Fruit fly (Drosophila melanogaster) whole organism, embryonic: ENCODE results near the gene CG5214.

Experiments used
- Atf-2 ChIP-seq: fragments of 200-800 bp; sonication (Bioruptor generic); optimal IDR thresholded peaks from 2 replicates; lab custom pipeline; 2016; ENCODE audit warnings: missing biosample characterization, missing genetic modification characterization
- B-H1 ChIP-seq: fragments of 200-800 bp; sonication (Bioruptor generic); IDR thresholded peaks from 3 replicates; pipeline ENCODE4 v1.3.6; 2022; ENCODE audit warnings: missing biosample characterization, missing genetic modification characterization
- CG10462 ChIP-seq: fragments of 200-800 bp; sonication (Bioruptor generic); optimal IDR thresholded peaks from 2 replicates; lab custom pipeline; 2016; ENCODE audit warnings: missing biosample characterization, missing genetic modification characterization
- CG11723 ChIP-seq: fragments of 200-800 bp; sonication (Bioruptor generic); optimal IDR thresholded peaks from 2 replicates; lab custom pipeline; 2017; ENCODE audit warnings: missing biosample characterization, mild to moderate bottlenecking, missing genetic modification characterization
- CG14860 ChIP-seq: fragments of 200-800 bp; sonication (Bioruptor generic); IDR thresholded peaks from 3 replicates; pipeline ENCODE4 v1.3.6; 2022; ENCODE audit warnings: missing biosample characterization, missing genetic modification characterization; ENCODE audit not compliant: partially characterized antibody
- CG14965 ChIP-seq: fragments of 200-800 bp; sonication (Bioruptor generic); optimal IDR thresholded peaks from 2 replicates; lab custom pipeline; 2016; ENCODE audit warnings: missing biosample characterization, missing genetic modification characterization, borderline replicate concordance
- CG17186 ChIP-seq: fragments of 200-800 bp; sonication (Bioruptor generic); optimal IDR thresholded peaks from 3 replicates; lab custom pipeline; 2017; ENCODE audit warnings: missing biosample characterization, missing genetic modification reagents, missing genetic modification characterization
- CG2678 ChIP-seq: fragments of 200-800 bp; sonication (Bioruptor generic); optimal IDR thresholded peaks from 3 replicates; lab custom pipeline; 2019; ENCODE audit warnings: missing biosample characterization, mild to moderate bottlenecking, missing genetic modification characterization, moderate library complexity
- CG3065 ChIP-seq: fragments of 200-800 bp; sonication (Bioruptor generic); optimal IDR thresholded peaks from 2 replicates; lab custom pipeline; 2016; ENCODE audit warnings: missing biosample characterization, missing genetic modification characterization
- CG31365 ChIP-seq: fragments of 200-800 bp; sonication (Bioruptor generic); optimal IDR thresholded peaks from 2 replicates; lab custom pipeline; 2018; ENCODE audit warnings: missing biosample characterization, mild to moderate bottlenecking, missing genetic modification characterization
- CG33557 ChIP-seq: fragments of 200-800 bp; sonication (Bioruptor generic); optimal IDR thresholded peaks from 2 replicates; lab custom pipeline; 2019; ENCODE audit warnings: missing biosample characterization, mild to moderate bottlenecking, missing genetic modification characterization, moderate library complexity
- CG34224 ChIP-seq: fragments of 200-800 bp; sonication (Bioruptor generic); IDR thresholded peaks from 3 replicates; pipeline ENCODE4 v1.3.6; 2022; ENCODE audit warnings: missing biosample characterization, missing genetic modification characterization; ENCODE audit not compliant: partially characterized antibody
- CG6175 ChIP-seq: fragments of 200-800 bp; sonication (Bioruptor generic); IDR thresholded peaks from 3 replicates; pipeline ENCODE4 v1.3.6; 2022; ENCODE audit warnings: missing biosample characterization, missing genetic modification characterization
- CG6765 ChIP-seq: fragments of 200-800 bp; sonication (Bioruptor generic); optimal IDR thresholded peaks from 3 replicates; lab custom pipeline; 2017; ENCODE audit warnings: missing biosample characterization, mild to moderate bottlenecking, missing genetic modification characterization
- CG7357 ChIP-seq: fragments of 200-800 bp; sonication (Bioruptor generic); IDR thresholded peaks from 3 replicates; pipeline ENCODE4 v1.3.6; 2022; ENCODE audit warnings: missing biosample characterization, missing genetic modification characterization
- CG9817 ChIP-seq: fragments of 200-800 bp; sonication (Bioruptor generic); optimal IDR thresholded peaks from 2 replicates; lab custom pipeline; 2018; ENCODE audit warnings: missing biosample characterization, mild to moderate bottlenecking, missing genetic modification characterization, moderate library complexity
- D ChIP-seq, 2 experiments: fragments of 200-800 bp in 1 of 2; fragments of >200 bp in 1 of 2; sonication (Bioruptor generic) in 1 of 2; optimal IDR thresholded peaks; 2 replicates in 1 of 2; 3 replicates in 1 of 2; lab custom pipeline; 2017; ENCODE audit warnings: mild to moderate bottlenecking in 1 of 2, missing biosample characterization in 1 of 2, missing genetic modification characterization in 1 of 2, missing genetic modification reagents in 1 of 2
- D19A ChIP-seq: fragments of 200-800 bp; optimal IDR thresholded peaks from 3 replicates; lab custom pipeline; 2019; ENCODE audit warnings: missing biosample characterization, mild to moderate bottlenecking, missing genetic modification characterization, moderate library complexity
- Ets65A ChIP-seq: fragments of 200-800 bp; sonication (Bioruptor generic); peaks from one replicate; lab custom pipeline; 2016; ENCODE audit warnings: missing biosample characterization, missing genetic modification characterization
- HHEX ChIP-seq: fragments of 200-800 bp; sonication (Bioruptor generic); optimal IDR thresholded peaks from 3 replicates; lab custom pipeline; 2017; ENCODE audit warnings: missing biosample characterization, mild to moderate bottlenecking, missing genetic modification characterization, missing genetic modification reagents
- Hr39 ChIP-seq: fragments of >200 bp; optimal IDR thresholded peaks from 2 replicates; lab custom pipeline; 2017
- Neu2 ChIP-seq: fragments of 200-800 bp; sonication (Bioruptor generic); optimal IDR thresholded peaks from 3 replicates; lab custom pipeline; 2016; ENCODE audit warnings: missing biosample characterization, missing genetic modification characterization, borderline replicate concordance
- Ptx1 ChIP-seq: fragments of 200-800 bp; sonication (Bioruptor generic); IDR thresholded peaks from 2 replicates; pipeline ENCODE4 v1.3.6; 2022; ENCODE audit warnings: missing biosample characterization, missing genetic modification characterization
- amos ChIP-seq: fragments of 200-800 bp; sonication (Bioruptor generic); IDR thresholded peaks from 2 replicates; pipeline ENCODE4 v1.3.6; 2022; ENCODE audit warnings: missing biosample characterization, missing genetic modification characterization; ENCODE audit not compliant: partially characterized antibody
- corto ChIP-seq: fragments of 200-800 bp; sonication (Bioruptor generic); optimal IDR thresholded peaks from 2 replicates; lab custom pipeline; 2016; ENCODE audit warnings: missing biosample characterization, mild to moderate bottlenecking, missing genetic modification characterization, moderate library complexity
- crp ChIP-seq, 2 experiments: fragments of 200-800 bp; sonication (Bioruptor generic); optimal IDR thresholded peaks; 2 replicates in 1 of 2; 3 replicates in 1 of 2; lab custom pipeline; 2017; ENCODE audit warnings: missing biosample characterization in 2 of 2, missing genetic modification characterization in 2 of 2, mild to moderate bottlenecking in 1 of 2, moderate library complexity in 1 of 2
- esg ChIP-seq: fragments of 200-800 bp; sonication (Bioruptor generic); conservative IDR thresholded peaks from 2 replicates; pipeline ENCODE4 v1.3.6; 2022; ENCODE audit warnings: missing biosample characterization, missing genetic modification characterization
- eyg ChIP-seq: fragments of 200-800 bp; sonication (Bioruptor generic); optimal IDR thresholded peaks from 3 replicates; lab custom pipeline; 2016; ENCODE audit warnings: missing biosample characterization, missing genetic modification characterization
- fd102C ChIP-seq: fragments of 200-800 bp; sonication (Bioruptor generic); optimal IDR thresholded peaks from 2 replicates; lab custom pipeline; 2018; ENCODE audit warnings: missing biosample characterization, mild to moderate bottlenecking, missing genetic modification characterization, moderate library complexity
- fd64A ChIP-seq: fragments of 200-800 bp; sonication (Bioruptor generic); optimal IDR thresholded peaks from 3 replicates; lab custom pipeline; 2018; ENCODE audit warnings: missing biosample characterization, mild to moderate bottlenecking, missing genetic modification characterization
- fru ChIP-seq: fragments of >200 bp; optimal IDR thresholded peaks from 2 replicates; lab custom pipeline; 2017
- gcm ChIP-seq: fragments of 200-800 bp; sonication (Bioruptor generic); optimal IDR thresholded peaks from 2 replicates; lab custom pipeline; 2019; ENCODE audit warnings: missing biosample characterization, mild to moderate bottlenecking, missing genetic modification characterization, moderate library complexity
- hth ChIP-seq: fragments of >200 bp; optimal IDR thresholded peaks from 2 replicates; lab custom pipeline; 2017; ENCODE audit warnings: inconsistent platforms
- jing ChIP-seq: fragments of 200-800 bp; sonication (Bioruptor generic); optimal IDR thresholded peaks from 2 replicates; lab custom pipeline; 2018; ENCODE audit warnings: missing biosample characterization, mild to moderate bottlenecking, missing genetic modification characterization
- lilli ChIP-seq: fragments of 200-800 bp; sonication (Bioruptor generic); optimal IDR thresholded peaks from 3 replicates; lab custom pipeline; 2016; ENCODE audit warnings: missing biosample characterization, missing genetic modification characterization
- lola ChIP-seq, 3 experiments: fragments of >200 bp in 2 of 3; fragments of 200-800 bp in 1 of 3; sonication (Bioruptor generic) in 1 of 3; optimal IDR thresholded peaks; 2 replicates each; lab custom pipeline; 2017 to 2019; ENCODE audit warnings: missing biosample characterization in 3 of 3, missing genetic modification characterization in 3 of 3, mild to moderate bottlenecking in 1 of 3, moderate library complexity in 1 of 3
- lov ChIP-seq, 2 experiments: fragments of 200-800 bp in 1 of 2; fragments of >200 bp in 1 of 2; sonication (Bioruptor generic) in 1 of 2; IDR thresholded peaks in 1 of 2; optimal IDR thresholded peaks in 1 of 2; 2 replicates in 1 of 2; 3 replicates in 1 of 2; pipeline versions ENCODE4 v1.3.6 to Lab custom; 2017 to 2022; ENCODE audit warnings: missing biosample characterization in 1 of 2, missing genetic modification characterization in 1 of 2
- maf-S ChIP-seq: fragments of 200-800 bp; sonication (Bioruptor generic); optimal IDR thresholded peaks from 2 replicates; lab custom pipeline; 2016; ENCODE audit warnings: missing biosample characterization, missing genetic modification characterization
- pzg ChIP-seq: fragments of 200-800 bp; sonication (Bioruptor generic); optimal IDR thresholded peaks from 3 replicates; lab custom pipeline; 2018; ENCODE audit warnings: missing biosample characterization, mild to moderate bottlenecking, missing genetic modification characterization, moderate library complexity
- shn ChIP-seq: fragments of 200-800 bp; sonication (Bioruptor generic); optimal IDR thresholded peaks from 3 replicates; lab custom pipeline; 2016; ENCODE audit warnings: missing biosample characterization, missing genetic modification characterization
- sisA ChIP-seq: fragments of 200-800 bp; sonication (Bioruptor generic); IDR thresholded peaks from 2 replicates; pipeline ENCODE4 v1.3.6; 2022; ENCODE audit warnings: missing biosample characterization, missing genetic modification characterization
- stc ChIP-seq: fragments of 200-800 bp; sonication (Bioruptor generic); IDR thresholded peaks from 2 replicates; pipeline ENCODE4 v1.3.6; 2022; ENCODE audit warnings: missing biosample characterization, missing genetic modification characterization
- stwl ChIP-seq: fragments of 200-800 bp; sonication (Bioruptor generic); optimal IDR thresholded peaks from 3 replicates; lab custom pipeline; 2018; ENCODE audit warnings: missing biosample characterization, mild to moderate bottlenecking, missing genetic modification characterization, moderate library complexity
- tap ChIP-seq: fragments of 200-800 bp; optimal IDR thresholded peaks from 3 replicates; lab custom pipeline; 2019; ENCODE audit warnings: missing biosample characterization, mild to moderate bottlenecking, missing genetic modification characterization, moderate library complexity
- tgo ChIP-seq: fragments of 200-800 bp; sonication (Bioruptor generic); IDR thresholded peaks from 3 replicates; pipeline ENCODE4 v1.3.6; 2022; ENCODE audit warnings: missing biosample characterization, missing genetic modification characterization
- trem ChIP-seq: fragments of 200-800 bp; optimal IDR thresholded peaks from 3 replicates; lab custom pipeline; 2019; ENCODE audit warnings: missing biosample characterization, mild to moderate bottlenecking, missing genetic modification characterization, moderate library complexity
- trh ChIP-seq: fragments of 200-800 bp; sonication (Bioruptor generic); optimal IDR thresholded peaks from 2 replicates; lab custom pipeline; 2016; ENCODE audit warnings: missing biosample characterization, missing genetic modification characterization
- wor ChIP-seq: fragments of 200-800 bp; sonication (Bioruptor generic); IDR thresholded peaks from 2 replicates; pipeline ENCODE4 v1.3.6; 2022; ENCODE audit warnings: missing biosample characterization, missing genetic modification characterization
- zen2 ChIP-seq: fragments of 200-800 bp; sonication (Bioruptor generic); IDR thresholded peaks from 3 replicates; pipeline ENCODE4 v1.3.6; 2022; ENCODE audit warnings: missing biosample characterization, missing genetic modification characterization; ENCODE audit not compliant: partially characterized antibody

CG5214 gene

dm6 chr3R:11214449-11214950 lies 29.6 kb upstream of the CG5214 start, which contains the start of gene ZnT86D (continued):
- TF ChIP-seq Neu2 (GFP tag; lab: Kevin White, UChicago) = no peak
- TF ChIP-seq D19A (tag; lab: Kevin White, UChicago) = peak; percentile 60
- no peak for TF ChIP-seq CG6765 (GFP tag; lab: Kevin White, UChicago)
- TF ChIP-seq sisA = peak; percentile 35; the same call in 1 of the 2 replicates
- TF ChIP-seq CG33557 (GFP tag; lab: Kevin White, UChicago) = peak; percentile 55
- peak; percentile 63 for TF ChIP-seq lilli (GFP tag; lab: Kevin White, UChicago)
- TF ChIP-seq hth (lab: Kevin White, UChicago) = no peak
- TF ChIP-seq tgo = peak; percentile 23; the same call in 1 of the 3 replicates
- no peak for TF ChIP-seq fd64A
- TF ChIP-seq wor (GFP tag; lab: Robert Waterston, UW) = no peak
- TF ChIP-seq Atf-2 (GFP tag; lab: Kevin White, UChicago) = peak; percentile 5
- TF ChIP-seq lola (GFP tag; optimal IDR thresholded peaks at IDR 0.05; lab: Kevin White, UChicago) = peak in 1 of 3 experiments; percentile 46
- TF ChIP-seq tap (tag; lab: Kevin White, UChicago) = peak; percentile 43
- no peak for TF ChIP-seq CG34224 (GFP tag; lab: Robert Waterston, UW)
- TF ChIP-seq stc = no peak
- TF ChIP-seq pzg (GFP tag; lab: Kevin White, UChicago) = peak; percentile 64
- no peak for TF ChIP-seq zen2 (GFP tag; lab: Robert Waterston, UW)
- TF ChIP-seq CG7357 (GFP tag; lab: Robert Waterston, UW) = peak; percentile 24; the same call in 1 of the 3 replicates
- TF ChIP-seq HHEX (GFP tag; lab: Kevin White, UChicago) = peak; percentile 33
- TF ChIP-seq CG14860 (GFP tag; lab: Robert Waterston, UW) = no peak
- TF ChIP-seq CG14965 (GFP tag; lab: Kevin White, UChicago) = no peak
- peak; percentile 68 for TF ChIP-seq Ptx1 (GFP tag; lab: Robert Waterston, UW)
- TF ChIP-seq CG11723 (GFP tag; lab: Kevin White, UChicago) = no peak
- no peak for TF ChIP-seq CG31365 (tag; lab: Kevin White, UChicago)
- TF ChIP-seq fru (lab: Kevin White, UChicago) = no peak
- TF ChIP-seq B-H1 (GFP tag; lab: Robert Waterston, UW) = no peak
- no peak for TF ChIP-seq Hr39 (lab: Kevin White, UChicago)
- no peak; the same call in 1 of the 2 replicates for TF ChIP-seq amos
- TF ChIP-seq esg (GFP tag; lab: Robert Waterston, UW) = no peak
- TF ChIP-seq maf-S (GFP tag; lab: Kevin White, UChicago) = peak; percentile 11
- TF ChIP-seq D (optimal IDR thresholded peaks at IDR 0.05; lab: Kevin White, UChicago) = no peak
- peak; percentile 12 for TF ChIP-seq D (GFP tag; optimal IDR thresholded peaks at IDR 0.05; lab: Kevin White, UChicago)
- peak; percentile 44 for TF ChIP-seq trem (tag; lab: Kevin White, UChicago)
- peak; percentile 69 for TF ChIP-seq shn (GFP tag; lab: Kevin White, UChicago)
- no peak for TF ChIP-seq CG17186 (GFP tag; lab: Kevin White, UChicago)
- TF ChIP-seq gcm (GFP tag; lab: Kevin White, UChicago) = peak; percentile 26
- TF ChIP-seq CG10462 (GFP tag; lab: Kevin White, UChicago) = no peak
- TF ChIP-seq CG2678 = peak; percentile 83
- no peak for TF ChIP-seq trh
- peak in 1 of 2 experiments; percentile 20 for TF ChIP-seq crp (GFP tag; optimal IDR thresholded peaks at IDR 0.05; lab: Kevin White, UChicago)
- TF ChIP-seq corto = no peak
- no peak for TF ChIP-seq lov (optimal IDR thresholded peaks at IDR 0.05; lab: Kevin White, UChicago)
- no peak for TF ChIP-seq lov (GFP tag; IDR thresholded peaks at IDR 0.05; lab: Robert Waterston, UW)
- no peak for TF ChIP-seq jing (GFP tag; lab: Kevin White, UChicago)
- no peak for TF ChIP-seq CG6175 (GFP tag; lab: Robert Waterston, UW)
- no peak for TF ChIP-seq CG3065 (GFP tag; lab: Kevin White, UChicago)
- TF ChIP-seq fd102C (GFP tag; lab: Kevin White, UChicago) = no peak
- TF ChIP-seq CG9817 (tag; lab: Kevin White, UChicago) = peak; percentile 64
- TF ChIP-seq stwl (tag; lab: Kevin White, UChicago) = peak; percentile 58
- TF ChIP-seq eyg (GFP tag; lab: Kevin White, UChicago) = peak; percentile 27
- TF ChIP-seq Ets65A (GFP tag; lab: Kevin White, UChicago) = peak; percentile 97
